Worm (Caenorhabditis elegans): ENCODE measurements around the gene srh-35.

Gene srh-35

ce11 chrV:450757-451501 is 1.9 kb upstream of the srh-35 start, which contains the start of gene nhr-123:
nhr-123 (plus strand) TSS chrV:451451.
- TF ChIP-seq unc-62 (GFP tag; optimal IDR thresholded peaks at IDR 0.05) (no peak), fos-1 (tag; optimal IDR thresholded peaks at IDR 0.05) (peak; percentile 41)

ce11 chrV:449685-450084 is 655 bp upstream of the srh-35 start, which contains the start of gene M02H5.8:
M02H5.8 (plus strand) TSS chrV:449981.
- TF ChIP-seq crh-2 (tag; optimal IDR thresholded peaks at IDR 0.05): no peak
- TF ChIP-seq fos-1 (tag; optimal IDR thresholded peaks at IDR 0.05): peak; percentile 95
- no peak for TF ChIP-seq ZK546.5 (tag; optimal IDR thresholded peaks at IDR 0.05)

ce11 chrV:446988-447387 is 2.0 kb downstream of the srh-35 start:
- TF ChIP-seq fos-1 (tag; optimal IDR thresholded peaks at IDR 0.05): no peak
- TF ChIP-seq lsy-2 (tag; optimal IDR thresholded peaks at IDR 0.05): no peak
- TF ChIP-seq gmeb-1 (tag; optimal IDR thresholded peaks at IDR 0.05): no peak
- TF ChIP-seq R02D3.7 (tag; optimal IDR thresholded peaks at IDR 0.05): no peak
- TF ChIP-seq sma-3 (GFP tag; optimal IDR thresholded peaks at IDR 0.05): no peak
- no peak for TF ChIP-seq dmd-4 (tag; optimal IDR thresholded peaks at IDR 0.05)
- no peak for TF ChIP-seq peb-1 (tag; optimal IDR thresholded peaks at IDR 0.05)
- no peak for TF ChIP-seq zag-1 (tag; optimal IDR thresholded peaks at IDR 0.05)
- no peak for TF ChIP-seq ceh-16 (tag; optimal IDR thresholded peaks at IDR 0.05)
- no peak for TF ChIP-seq crh-2 (tag; optimal IDR thresholded peaks at IDR 0.05)
- TF ChIP-seq egl-27 (tag; optimal IDR thresholded peaks at IDR 0.05): no peak
- no peak for TF ChIP-seq sem-4 (tag; optimal IDR thresholded peaks at IDR 0.05)
- no peak for TF ChIP-seq F13H6.1 (tag; optimal IDR thresholded peaks at IDR 0.05)
- TF ChIP-seq aly-2 (tag; optimal IDR thresholded peaks at IDR 0.05): no peak
- no peak for TF ChIP-seq elt-3 (tag; optimal IDR thresholded peaks at IDR 0.05)
- no peak for TF ChIP-seq lin-13 (GFP tag; optimal IDR thresholded peaks at IDR 0.05)
- no peak for TF ChIP-seq ZK546.5 (tag; optimal IDR thresholded peaks at IDR 0.05)

ce11 chrV:446574-446973 is 2.5 kb downstream of the srh-35 start, which contains the start of gene srh-34:
srh-34 (minus strand) TSS chrV:446674.
- TF ChIP-seq sem-4 (tag; optimal IDR thresholded peaks at IDR 0.05) (no peak), ceh-82 (tag; optimal IDR thresholded peaks at IDR 0.05) (no peak), mab-5 (tag; optimal IDR thresholded peaks at IDR 0.05) (no peak), F13H6.1 (tag; optimal IDR thresholded peaks at IDR 0.05) (no peak), ztf-1 (GFP tag; conservative IDR thresholded peaks at IDR 0.05) (no peak), blmp-1 (tag; optimal IDR thresholded peaks at IDR 0.05; ENCODE audit: insufficient read depth) (no peak), lin-39 (tag; optimal IDR thresholded peaks at IDR 0.05) (no peak), nhr-6 (tag; optimal IDR thresholded peaks at IDR 0.05) (no peak), ceh-16 (tag; optimal IDR thresholded peaks at IDR 0.05) (no peak), sma-9 (GFP tag; optimal IDR thresholded peaks at IDR 0.05) (no peak), sma-9 (tag; optimal IDR thresholded peaks at IDR 0.05) (no peak), unc-55 (GFP tag; optimal IDR thresholded peaks at IDR 0.05) (no peak), nhr-237 (tag; optimal IDR thresholded peaks at IDR 0.05) (no peak), zag-1 (tag; optimal IDR thresholded peaks at IDR 0.05) (no peak)

- TF ChIP-seq snpc-4 (tag; optimal IDR thresholded peaks at IDR 0.05): no peak
- no peak for TF ChIP-seq mbf-1 (tag; optimal IDR thresholded peaks at IDR 0.05)
- TF ChIP-seq peb-1 (tag; optimal IDR thresholded peaks at IDR 0.05): no peak
- TF ChIP-seq ztf-4 (tag; optimal IDR thresholded peaks at IDR 0.05): no peak
- TF ChIP-seq nhr-11 (tag; optimal IDR thresholded peaks at IDR 0.05): no peak
- TF ChIP-seq mdl-1 (tag; optimal IDR thresholded peaks at IDR 0.05): no peak
- no peak for TF ChIP-seq blmp-1 (tag; optimal IDR thresholded peaks at IDR 0.05; ENCODE audit: insufficient read depth)
- no peak for TF ChIP-seq zag-1 (tag; optimal IDR thresholded peaks at IDR 0.05)
- TF ChIP-seq ztf-1 (GFP tag; conservative IDR thresholded peaks at IDR 0.05): no peak
- TF ChIP-seq skn-1 (tag; optimal IDR thresholded peaks at IDR 0.05): no peak
- no peak for TF ChIP-seq unc-39 (tag; optimal IDR thresholded peaks at IDR 0.05)
- TF ChIP-seq nhr-23 (tag; optimal IDR thresholded peaks at IDR 0.05): no peak
- no peak for TF ChIP-seq dmd-4 (tag; optimal IDR thresholded peaks at IDR 0.05)
Measured at ce11 chrV:443193-443592, 5.8 kb downstream of the srh-35 start, which contains the start of gene srh-33. srh-33 (minus strand) TSS chrV:443293.
